Fruit fly (Drosophila melanogaster) S2 (cell line): ENCODE results near the gene Tie.

ENCODE experiments used
- CG8478 ChIP-seq: fragments of >200 bp; optimal IDR thresholded peaks from 2 replicates; lab custom pipeline; 2018
- CTCF ChIP-seq, 2 experiments: fragments of >200 bp; optimal IDR thresholded peaks; 2 replicates each; lab custom pipeline; 2018

DNA sequence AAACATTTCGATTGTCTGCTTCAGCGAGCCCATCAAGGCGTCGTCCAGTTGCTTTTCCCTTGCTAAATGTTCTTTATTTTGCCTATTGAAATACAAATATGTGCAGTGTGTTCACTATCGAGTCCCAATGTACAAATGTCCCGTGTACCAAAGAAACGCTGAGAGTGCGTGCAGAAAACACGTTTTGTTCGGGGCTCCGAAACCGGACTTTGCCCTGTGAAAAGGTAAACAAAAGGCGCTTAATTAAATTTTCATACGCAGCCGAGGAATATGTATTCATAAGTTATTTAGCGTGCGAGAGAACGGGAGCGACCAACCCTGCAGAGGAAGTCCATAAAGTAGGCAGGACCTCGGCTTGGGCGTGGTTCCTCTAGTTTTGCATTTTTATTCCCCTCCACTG, 13.2 kb upstream of the Tie start:
- TF ChIP-seq CG8478: no peak
- TF ChIP-seq CTCF (optimal IDR thresholded peaks at IDR 0.05; lab: Kevin White, UChicago): no peak
